Fruit fly (Drosophila melanogaster) whole organism, embryonic: ENCODE results near the gene RIOK2.

Experiments
- ATbp ChIP-seq: fragments of 200-800 bp; sonication (Bioruptor generic); optimal IDR thresholded peaks from 2 replicates; lab custom pipeline; 2017; ENCODE audit warnings: missing biosample characterization, mild to moderate bottlenecking, missing genetic modification characterization, missing genetic modification reagents
- Asciz ChIP-seq: fragments of 200-800 bp; sonication (Bioruptor generic); optimal IDR thresholded peaks from 2 replicates; lab custom pipeline; 2017; ENCODE audit warnings: missing biosample characterization, mild to moderate bottlenecking, missing genetic modification characterization, missing genetic modification reagents
- CG10209 ChIP-seq: fragments of 200-800 bp; sonication (Bioruptor generic); optimal IDR thresholded peaks from 3 replicates; lab custom pipeline; 2017; ENCODE audit warnings: missing biosample characterization, mild to moderate bottlenecking, missing genetic modification characterization, missing genetic modification reagents
- CG11560 ChIP-seq: fragments of 200-800 bp; sonication (Bioruptor generic); IDR thresholded peaks from 3 replicates; pipeline ENCODE4 v1.3.6; 2022; ENCODE audit warnings: missing biosample characterization, missing genetic modification characterization
- CG11723 ChIP-seq: fragments of 200-800 bp; sonication (Bioruptor generic); optimal IDR thresholded peaks from 2 replicates; lab custom pipeline; 2017; ENCODE audit warnings: missing biosample characterization, mild to moderate bottlenecking, missing genetic modification characterization
- CG12071 ChIP-seq: fragments of 200-800 bp; sonication (Bioruptor generic); optimal IDR thresholded peaks from 3 replicates; lab custom pipeline; 2018; ENCODE audit warnings: missing biosample characterization, mild to moderate bottlenecking, missing genetic modification characterization
- CG12769 ChIP-seq: fragments of 200-800 bp; sonication (Bioruptor generic); optimal IDR thresholded peaks from 2 replicates; lab custom pipeline; 2019; ENCODE audit warnings: missing biosample characterization, mild to moderate bottlenecking, missing genetic modification characterization, moderate library complexity
- CG1602 ChIP-seq: fragments of 200-800 bp; sonication (Bioruptor generic); optimal IDR thresholded peaks from 3 replicates; lab custom pipeline; 2016; ENCODE audit warnings: missing biosample characterization, missing genetic modification characterization
- CG1603 ChIP-seq: fragments of 200-800 bp; sonication (Bioruptor generic); optimal IDR thresholded peaks from 2 replicates; lab custom pipeline; 2019; ENCODE audit warnings: missing biosample characterization, mild to moderate bottlenecking, missing genetic modification characterization, moderate library complexity
- CG17328 ChIP-seq: fragments of 200-800 bp; sonication (Bioruptor generic); IDR thresholded peaks from 2 replicates; pipeline ENCODE4 v1.3.6; 2022; ENCODE audit warnings: missing biosample characterization, missing genetic modification characterization
- CG18011 ChIP-seq: fragments of 200-800 bp; sonication (Bioruptor generic); optimal IDR thresholded peaks from 2 replicates; lab custom pipeline; 2017; ENCODE audit warnings: missing biosample characterization, missing genetic modification characterization, mild to moderate bottlenecking, moderate library complexity, missing genotype
- CG1832 ChIP-seq: fragments of 200-800 bp; sonication (Bioruptor generic); optimal IDR thresholded peaks from 2 replicates; lab custom pipeline; 2017; ENCODE audit warnings: missing biosample characterization, mild to moderate bottlenecking, missing genetic modification characterization, inconsistent platforms
- CG18599 ChIP-seq: fragments of 200-800 bp; sonication (Bioruptor generic); optimal IDR thresholded peaks from 3 replicates; lab custom pipeline; 2017; ENCODE audit warnings: missing biosample characterization, missing genetic modification characterization, mild to moderate bottlenecking, moderate library complexity, missing genetic modification reagents
- CG18764 ChIP-seq: fragments of 200-800 bp; sonication (Bioruptor generic); optimal IDR thresholded peaks from 3 replicates; lab custom pipeline; 2016; ENCODE audit warnings: missing biosample characterization, missing genetic modification characterization
- CG2129 ChIP-seq: fragments of 200-800 bp; sonication (Bioruptor generic); IDR thresholded peaks from 2 replicates; pipeline ENCODE4 v1.3.6; 2022; ENCODE audit warnings: missing biosample characterization, missing genetic modification characterization; ENCODE audit not compliant: partially characterized antibody
- CG31388 ChIP-seq: fragments of 200-800 bp; sonication (Bioruptor generic); optimal IDR thresholded peaks from 2 replicates; lab custom pipeline; 2016; ENCODE audit warnings: missing biosample characterization, missing genetic modification characterization
- CG3995 ChIP-seq: fragments of 200-800 bp; sonication (Bioruptor generic); optimal IDR thresholded peaks from 3 replicates; lab custom pipeline; 2016; ENCODE audit warnings: missing biosample characterization, missing genetic modification characterization
- CG4328 ChIP-seq: fragments of 200-800 bp; sonication (Bioruptor generic); optimal IDR thresholded peaks from 3 replicates; lab custom pipeline; 2017; ENCODE audit warnings: missing biosample characterization, missing genetic modification reagents, missing genetic modification characterization
- CG6254 ChIP-seq: fragments of 200-800 bp; sonication (Bioruptor generic); optimal IDR thresholded peaks from 3 replicates; lab custom pipeline; 2017; ENCODE audit warnings: mild to moderate bottlenecking, missing biosample characterization, missing genetic modification reagents, missing genetic modification characterization
- CG8281 ChIP-seq: fragments of 200-800 bp; sonication (Bioruptor generic); optimal IDR thresholded peaks from 2 replicates; lab custom pipeline; 2018; ENCODE audit warnings: missing biosample characterization, mild to moderate bottlenecking, missing genetic modification characterization, moderate library complexity
- CoRest ChIP-seq: fragments of 200-800 bp; sonication (Bioruptor generic); optimal IDR thresholded peaks from 3 replicates; lab custom pipeline; 2018; ENCODE audit warnings: missing biosample characterization, mild to moderate bottlenecking, missing genetic modification characterization, moderate library complexity
- E2f1 ChIP-seq: fragments of 200-800 bp; sonication (Bioruptor generic); IDR thresholded peaks from 2 replicates; pipeline ENCODE4 v1.3.6; 2022; ENCODE audit warnings: missing biosample characterization, missing genetic modification characterization
- HHEX ChIP-seq: fragments of 200-800 bp; sonication (Bioruptor generic); optimal IDR thresholded peaks from 3 replicates; lab custom pipeline; 2017; ENCODE audit warnings: missing biosample characterization, mild to moderate bottlenecking, missing genetic modification characterization, missing genetic modification reagents
- Hand ChIP-seq: fragments of 200-800 bp; sonication (Bioruptor generic); optimal IDR thresholded peaks from 2 replicates; lab custom pipeline; 2017; ENCODE audit warnings: mild to moderate bottlenecking, missing biosample characterization, missing genetic modification reagents, missing genetic modification characterization
- Mrtf ChIP-seq: fragments of 200-800 bp; sonication (Bioruptor generic); IDR thresholded peaks from 3 replicates; pipeline ENCODE4 v1.3.6; 2022; ENCODE audit warnings: missing biosample characterization, missing genetic modification characterization
- Optix ChIP-seq: fragments of 200-800 bp; sonication (Bioruptor generic); IDR thresholded peaks from 3 replicates; pipeline ENCODE4 v1.3.6; 2022; ENCODE audit warnings: missing biosample characterization, missing genetic modification characterization
- Rx ChIP-seq: fragments of 200-800 bp; sonication (Bioruptor generic); IDR thresholded peaks from 2 replicates; pipeline ENCODE4 v1.3.6; 2022; ENCODE audit warnings: missing biosample characterization, missing genetic modification characterization
- Tbp ChIP-seq: fragments of >200 bp; optimal IDR thresholded peaks from 2 replicates; lab custom pipeline; 2018; ENCODE audit warnings: missing biosample characterization, missing genetic modification characterization
- Vsx1 ChIP-seq: fragments of 200-800 bp; sonication (Bioruptor generic); optimal IDR thresholded peaks from 2 replicates; lab custom pipeline; 2017; ENCODE audit warnings: missing biosample characterization, mild to moderate bottlenecking, missing genetic modification characterization, missing genetic modification reagents
- Xrp1 ChIP-seq: fragments of 200-800 bp; sonication (Bioruptor generic); IDR thresholded peaks from 2 replicates; pipeline ENCODE4 v1.3.6; 2022; ENCODE audit warnings: missing biosample characterization, missing genetic modification characterization
- abd-A ChIP-seq: fragments of 200-800 bp; sonication (Bioruptor generic); optimal IDR thresholded peaks from 3 replicates; lab custom pipeline; 2019; ENCODE audit warnings: missing biosample characterization, mild to moderate bottlenecking, missing genetic modification characterization, moderate library complexity
- ap ChIP-seq: fragments of 200-800 bp; sonication (Bioruptor generic); IDR thresholded peaks from 2 replicates; pipeline ENCODE4 v1.3.6; 2022; ENCODE audit warnings: missing biosample characterization, missing genetic modification characterization
- cas ChIP-seq: fragments of 200-800 bp; sonication (Bioruptor generic); IDR thresholded peaks from 2 replicates; pipeline ENCODE4 v1.3.6; 2022; ENCODE audit warnings: missing biosample characterization, missing genetic modification characterization
- caup ChIP-seq: fragments of 200-800 bp; sonication (Bioruptor generic); optimal IDR thresholded peaks from 3 replicates; lab custom pipeline; 2017; ENCODE audit warnings: missing biosample characterization, mild to moderate bottlenecking, missing genetic modification characterization, moderate library complexity; ENCODE audit not compliant: severe bottlenecking
- dysf ChIP-seq: fragments of 200-800 bp; sonication (Bioruptor generic); IDR thresholded peaks from 3 replicates; pipeline ENCODE4 v1.3.6; 2022; ENCODE audit warnings: missing biosample characterization, missing genetic modification characterization
- fd64A ChIP-seq: fragments of 200-800 bp; sonication (Bioruptor generic); optimal IDR thresholded peaks from 3 replicates; lab custom pipeline; 2018; ENCODE audit warnings: missing biosample characterization, mild to moderate bottlenecking, missing genetic modification characterization
- fru ChIP-seq: fragments of >200 bp; optimal IDR thresholded peaks from 2 replicates; lab custom pipeline; 2017
- her ChIP-seq: fragments of 200-800 bp; sonication (Bioruptor generic); optimal IDR thresholded peaks from 2 replicates; lab custom pipeline; 2016; ENCODE audit warnings: missing biosample characterization, missing genetic modification characterization
- ken ChIP-seq: fragments of 200-800 bp; sonication (Bioruptor generic); IDR thresholded peaks from 3 replicates; pipeline ENCODE4 v1.3.6; 2022; ENCODE audit warnings: missing biosample characterization, missing genetic modification characterization
- mld ChIP-seq: fragments of 200-800 bp; sonication (Bioruptor generic); IDR thresholded peaks from 3 replicates; pipeline ENCODE4 v1.3.6; 2022; ENCODE audit warnings: missing biosample characterization, missing genetic modification characterization; ENCODE audit not compliant: partially characterized antibody
- ranshi ChIP-seq: fragments of 200-800 bp; sonication (Bioruptor generic); IDR thresholded peaks from 2 replicates; pipeline ENCODE4 v1.3.6; 2022; ENCODE audit warnings: missing biosample characterization, missing genetic modification characterization
- sens-2 ChIP-seq: fragments of 200-800 bp; sonication (Bioruptor generic); IDR thresholded peaks from 2 replicates; pipeline ENCODE4 v1.3.6; 2022; ENCODE audit warnings: missing biosample characterization, missing genetic modification characterization
- seq ChIP-seq: fragments of 200-800 bp; sonication (Bioruptor generic); IDR thresholded peaks from 2 replicates; pipeline ENCODE4 v1.3.6; 2022; ENCODE audit warnings: missing biosample characterization, missing genetic modification characterization
- sima ChIP-seq: fragments of 200-800 bp; sonication (Bioruptor generic); optimal IDR thresholded peaks from 2 replicates; lab custom pipeline; 2016; ENCODE audit warnings: missing biosample characterization, missing genetic modification characterization
- sug ChIP-seq: fragments of 200-800 bp; optimal IDR thresholded peaks from 2 replicates; lab custom pipeline; 2019; ENCODE audit warnings: missing biosample characterization, mild to moderate bottlenecking, missing genetic modification characterization, moderate library complexity
- tgo ChIP-seq: fragments of 200-800 bp; sonication (Bioruptor generic); IDR thresholded peaks from 3 replicates; pipeline ENCODE4 v1.3.6; 2022; ENCODE audit warnings: missing biosample characterization, missing genetic modification characterization
- unc-4 ChIP-seq: fragments of 200-800 bp; sonication (Bioruptor generic); IDR thresholded peaks from 2 replicates; pipeline ENCODE4 v1.3.6; 2022; ENCODE audit warnings: missing biosample characterization, missing genetic modification characterization; ENCODE audit not compliant: partially characterized antibody
- wor ChIP-seq: fragments of 200-800 bp; sonication (Bioruptor generic); IDR thresholded peaks from 2 replicates; pipeline ENCODE4 v1.3.6; 2022; ENCODE audit warnings: missing biosample characterization, missing genetic modification characterization
- zfh1 ChIP-seq: fragments of 200-800 bp; sonication (Bioruptor generic); IDR thresholded peaks from 3 replicates; pipeline ENCODE4 v1.3.6; 2022; ENCODE audit warnings: missing biosample characterization, missing genetic modification characterization
- zfh2 ChIP-seq: fragments of 200-800 bp; sonication (Bioruptor generic); optimal IDR thresholded peaks from 2 replicates; lab custom pipeline; 2016; ENCODE audit warnings: missing biosample characterization, missing genetic modification characterization

The RIOK2 gene

DNA sequence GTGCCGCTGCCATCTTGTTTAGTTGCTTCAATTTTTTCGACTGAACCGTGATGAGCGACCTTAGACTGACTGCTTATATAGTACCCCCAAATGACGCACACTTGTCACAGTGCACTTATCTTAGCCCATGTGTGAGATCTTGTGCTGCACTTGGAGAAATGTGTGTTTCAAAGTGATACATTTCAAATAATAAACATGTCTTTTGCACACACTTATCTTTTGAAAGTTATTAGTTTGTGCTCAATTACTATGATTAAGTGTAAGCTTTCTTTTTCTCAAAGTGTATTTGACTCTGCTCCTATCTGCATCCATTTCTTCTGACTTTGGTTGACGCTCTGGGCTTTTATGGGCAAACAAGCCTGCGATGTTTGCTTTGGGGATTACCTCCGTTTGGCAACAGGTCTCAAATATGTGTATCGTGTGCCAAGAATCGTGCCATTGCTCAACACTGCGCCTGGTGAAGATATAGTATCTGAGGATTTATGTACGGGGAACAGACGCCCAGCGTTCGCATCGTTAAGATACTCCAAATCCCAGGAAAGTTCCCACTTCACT is 14.2 kb downstream of the RIOK2 start, which contains the start of gene CG10514 (continued):
- TF ChIP-seq fd64A: no peak
- no peak for TF ChIP-seq cas
- TF ChIP-seq CG2129 (GFP tag; lab: Robert Waterston, UW): no peak
- no peak for TF ChIP-seq CG1602 (GFP tag; lab: Kevin White, UChicago)
- TF ChIP-seq mld (GFP tag; lab: Robert Waterston, UW): no peak
- TF ChIP-seq Rx (GFP tag; lab: Robert Waterston, UW): no peak
- no peak for TF ChIP-seq sug (tag; lab: Kevin White, UChicago)
- no peak for TF ChIP-seq Hand (GFP tag; lab: Kevin White, UChicago)
- peak; percentile 25 for TF ChIP-seq CG18599
- TF ChIP-seq CG1603 (tag; lab: Kevin White, UChicago): no peak
- no peak for TF ChIP-seq unc-4 (GFP tag; lab: Robert Waterston, UW)
- TF ChIP-seq caup (GFP tag; lab: Kevin White, UChicago): no peak
- TF ChIP-seq sens-2 (GFP tag; lab: Robert Waterston, UW): no peak
- TF ChIP-seq ATbp (GFP tag; lab: Kevin White, UChicago): peak; percentile 6

DNA sequence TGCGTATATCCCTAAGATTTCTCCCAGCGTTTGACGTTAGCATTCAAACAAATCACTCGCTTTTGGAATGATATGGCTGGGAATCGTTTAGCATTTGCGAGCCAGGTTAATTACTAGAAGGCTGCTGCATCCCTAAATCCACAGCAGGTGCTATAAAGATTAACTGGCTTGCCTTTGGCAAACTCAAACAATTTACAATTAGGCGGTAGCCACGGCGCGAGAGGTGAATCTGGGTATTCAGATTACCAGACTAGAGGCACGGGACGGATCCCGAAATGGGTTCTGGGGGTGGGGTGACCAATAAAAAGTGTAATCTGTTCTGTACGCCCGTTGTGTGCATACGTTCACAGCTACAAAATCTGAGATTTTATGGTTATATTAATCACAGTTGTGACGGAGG is 15.5 kb downstream of the RIOK2 start, which contains the start of gene CG11892:
Gene CG11892, plus strand, starts transcription at position 384 of the 400 bp plus-strand sequence.
- peak; percentile 6 for TF ChIP-seq her (GFP tag; lab: Kevin White, UChicago)
- no peak for TF ChIP-seq CG1832
- no peak for TF ChIP-seq abd-A (tag; lab: Kevin White, UChicago)
- peak; percentile 4 for TF ChIP-seq CG4328 (GFP tag; lab: Kevin White, UChicago)
- TF ChIP-seq CG10209 (GFP tag; lab: Kevin White, UChicago): peak; percentile 26
- TF ChIP-seq CG12769: peak; percentile 87
- peak; percentile 42 for TF ChIP-seq Asciz
- TF ChIP-seq ken: no peak
- no peak for TF ChIP-seq CG31388 (GFP tag; lab: Kevin White, UChicago)
- TF ChIP-seq CG3995 (GFP tag; lab: Kevin White, UChicago): no peak
- TF ChIP-seq ap (GFP tag; lab: Robert Waterston, UW): no peak
- TF ChIP-seq zfh2 (GFP tag; lab: Kevin White, UChicago): no peak
- TF ChIP-seq dysf: no peak
- TF ChIP-seq HHEX (GFP tag; lab: Kevin White, UChicago): peak; percentile 64
- TF ChIP-seq CG11560: no peak
- no peak for TF ChIP-seq zfh1 (GFP tag; lab: Robert Waterston, UW)
- no peak for TF ChIP-seq CG18764
- peak; percentile 11 for TF ChIP-seq CG11723 (GFP tag; lab: Kevin White, UChicago)
- peak; percentile 19 for TF ChIP-seq fd64A
- TF ChIP-seq sima (GFP tag; lab: Kevin White, UChicago): no peak
- no peak for TF ChIP-seq wor (GFP tag; lab: Robert Waterston, UW)
- TF ChIP-seq fru (lab: Kevin White, UChicago): no peak
- TF ChIP-seq ranshi (GFP tag; lab: Robert Waterston, UW): no peak
- no peak for TF ChIP-seq tgo (GFP tag; lab: Robert Waterston, UW)
- no peak for TF ChIP-seq CG18011 (GFP tag; lab: Kevin White, UChicago)
- no peak for TF ChIP-seq cas
- TF ChIP-seq CG17328 (GFP tag; lab: Robert Waterston, UW): no peak
- peak; percentile 45 for TF ChIP-seq Vsx1 (GFP tag; lab: Kevin White, UChicago)
- TF ChIP-seq seq (GFP tag; lab: Robert Waterston, UW): no peak
- TF ChIP-seq E2f1 (GFP tag; lab: Robert Waterston, UW): no peak
- no peak for TF ChIP-seq Mrtf (GFP tag; lab: Robert Waterston, UW)
- no peak for TF ChIP-seq CoRest (tag; lab: Kevin White, UChicago)
- TF ChIP-seq Optix (GFP tag; lab: Robert Waterston, UW): no peak
- peak; percentile 19 for TF ChIP-seq CG8281 (tag; lab: Kevin White, UChicago)
- peak; percentile 81 for TF ChIP-seq CG12071
- no peak for TF ChIP-seq Xrp1
- no peak for TF ChIP-seq CG6254
- peak; percentile 48 for TF ChIP-seq sug (tag; lab: Kevin White, UChicago)
- TF ChIP-seq Tbp (GFP tag; lab: Kevin White, UChicago): no peak
